Worm (Caenorhabditis elegans): ENCODE measurements around the gene F11D11.12.

DNA sequence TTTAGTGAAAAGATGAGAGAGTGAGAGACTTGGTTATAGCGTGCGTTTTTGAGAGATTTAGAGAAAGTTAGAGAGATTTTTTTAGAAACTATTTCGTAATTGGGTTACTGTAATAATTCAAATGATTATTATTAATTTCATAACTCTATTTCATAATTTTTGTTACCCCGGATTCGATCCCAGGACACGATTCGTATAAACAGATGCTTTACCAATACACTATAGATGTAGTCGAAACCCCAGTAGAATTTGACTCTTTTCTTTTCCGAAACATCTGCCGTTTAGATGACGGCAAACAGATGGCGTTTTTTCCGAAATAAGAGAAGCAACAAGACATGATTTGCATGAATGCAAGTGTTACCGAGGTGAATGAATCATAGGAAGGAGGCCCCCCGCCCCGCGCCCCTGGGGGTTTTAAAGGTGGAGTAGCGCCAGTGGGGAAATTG is 40.4 kb downstream of the F11D11.12 start:
- TF ChIP-seq pha-4 (tag; optimal IDR thresholded peaks at IDR 0.05): no peak
- no peak for TF ChIP-seq mab-5 (tag; optimal IDR thresholded peaks at IDR 0.05)
- TF ChIP-seq nhr-28 (tag; optimal IDR thresholded peaks at IDR 0.05): no peak
- TF ChIP-seq nhr-237 (tag; optimal IDR thresholded peaks at IDR 0.05): no peak
- TF ChIP-seq ces-1 (GFP tag; optimal IDR thresholded peaks at IDR 0.05): peak; percentile 50
- no peak for TF ChIP-seq snpc-4 (tag; optimal IDR thresholded peaks at IDR 0.05)
- TF ChIP-seq ztf-11 (tag; optimal IDR thresholded peaks at IDR 0.05): no peak
- no peak for TF ChIP-seq lin-13 (tag; optimal IDR thresholded peaks at IDR 0.05)
- TF ChIP-seq cnd-1 (tag; optimal IDR thresholded peaks at IDR 0.05): peak; percentile 69
- TF ChIP-seq mep-1 (tag; optimal IDR thresholded peaks at IDR 0.05): no peak
- no peak for TF ChIP-seq elt-1 (tag; optimal IDR thresholded peaks at IDR 0.05; ENCODE audit: borderline replicate concordance, insufficient read depth)
- no peak for TF ChIP-seq nhr-2 (tag; optimal IDR thresholded peaks at IDR 0.05)
- TF ChIP-seq ceh-43 (GFP tag; optimal IDR thresholded peaks at IDR 0.05): no peak
